Worm (Caenorhabditis elegans) whole organism, midembryonic: ENCODE measurements around the gene C02D5.2.
A peak's percentile ranks its signal among the peaks of the same experiment; 100 is the strongest.

Source experiments
- T22C8.4 ChIP-seq: fragments of 200-800 bp; sonication (Bioruptor generic); IDR thresholded peaks from 2 replicates; pipeline ENCODE4 v1.3.6; 2022; ENCODE audit warnings: missing genetic modification characterization, missing compliant biosample characterization
- cog-1 ChIP-seq: sonication (generic microtip); optimal IDR thresholded peaks from 2 replicates; lab custom pipeline; 2016; ENCODE audit warnings: missing genetic modification characterization, missing compliant biosample characterization
- flt-1 ChIP-seq: fragments of 200-800 bp; sonication (Bioruptor generic); IDR thresholded peaks from 2 replicates; pipeline ENCODE4 v1.3.6; 2022; ENCODE audit warnings: missing genetic modification characterization, missing compliant biosample characterization
- klf-2 ChIP-seq: fragments of 200-800 bp; sonication (Bioruptor generic); conservative IDR thresholded peaks from 2 replicates; pipeline ENCODE4 v1.3.6; 2022; ENCODE audit warnings: missing genetic modification reagents, missing genetic modification characterization, missing compliant biosample characterization
- ref-1 ChIP-seq: fragments of 200-800 bp; sonication (Bioruptor generic); conservative IDR thresholded peaks from 2 replicates; pipeline ENCODE4 v1.3.6; 2022; ENCODE audit warnings: missing genetic modification reagents, missing genetic modification characterization, missing compliant biosample characterization
- tab-1 ChIP-seq: fragments of 200-800 bp; sonication (Bioruptor generic); IDR thresholded peaks from 2 replicates; pipeline ENCODE4 v1.3.6; 2022; ENCODE audit warnings: missing genetic modification characterization, missing compliant biosample characterization

- TF ChIP-seq tab-1 (GFP tag; lab: Robert Waterston, UW) (0 out of 2 replicates have a peak, but pooled peaks have one; percentile 46), T22C8.4 (no peak), klf-2 (0 out of 2 replicates have a peak, but pooled peaks have one; percentile 48), ref-1 (GFP tag; lab: Robert Waterston, UW) (no peak), flt-1 (GFP tag; lab: Robert Waterston, UW) (no peak), cog-1 (tag; lab: Kevin White, UChicago) (no peak)
These were observed 28.1 kb upstream of the C02D5.2 start for ce11 chrIII:8529002-8529401.
